Worm (Caenorhabditis elegans) whole organism, L2 larva: ENCODE measurements around the gene nlp-19.

ENCODE experiments used
- F13H6.1 ChIP-seq: sonication (generic microtip); optimal IDR thresholded peaks from 2 replicates; lab custom pipeline; 2016; ENCODE audit warnings: missing genetic modification characterization, missing compliant biosample characterization
- Y55F3AM.14 ChIP-seq: fragments of 200-800 bp; sonication (Bioruptor generic); optimal IDR thresholded peaks from 2 replicates; lab custom pipeline; 2018; ENCODE audit warnings: mild to moderate bottlenecking, missing genetic modification characterization, missing compliant biosample characterization
- ZK546.5 ChIP-seq: sonication (generic microtip); optimal IDR thresholded peaks from 2 replicates; lab custom pipeline; 2017; ENCODE audit warnings: missing biosample characterization, missing genetic modification characterization
- aly-2 ChIP-seq: fragments of 150-350 bp; optimal IDR thresholded peaks from 2 replicates; lab custom pipeline; 2014; ENCODE audit warnings: missing biosample characterization, missing genetic modification characterization
- ama-1 ChIP-seq: fragments of 150-350 bp; optimal IDR thresholded peaks from 2 replicates; lab custom pipeline; 2018; ENCODE audit warnings: inconsistent platforms
- ceh-82 ChIP-seq: fragments of 150-350 bp; optimal IDR thresholded peaks from 2 replicates; lab custom pipeline; 2014; ENCODE audit warnings: missing biosample characterization, missing genetic modification characterization
- crh-2 ChIP-seq: sonication (generic microtip); optimal IDR thresholded peaks from 2 replicates; lab custom pipeline; 2017; ENCODE audit warnings: missing biosample characterization, missing genetic modification characterization
- dmd-4 ChIP-seq: sonication (generic microtip); optimal IDR thresholded peaks from 2 replicates; lab custom pipeline; 2017; ENCODE audit warnings: missing biosample characterization, missing genetic modification characterization
- fos-1 ChIP-seq: fragments of 150-350 bp; optimal IDR thresholded peaks from 2 replicates; lab custom pipeline; 2014; ENCODE audit warnings: missing biosample characterization, missing genetic modification characterization
- gmeb-1 ChIP-seq: fragments of 150-350 bp; optimal IDR thresholded peaks from 2 replicates; lab custom pipeline; 2014; ENCODE audit warnings: missing biosample characterization, missing genetic modification characterization
- lin-13 ChIP-seq: fragments of 150-350 bp; optimal IDR thresholded peaks from 2 replicates; lab custom pipeline; 2014; ENCODE audit warnings: missing biosample characterization, missing genetic modification reagents, missing genetic modification characterization
- lin-39 ChIP-seq: fragments of 150-350 bp; optimal IDR thresholded peaks from 2 replicates; lab custom pipeline; 2014; ENCODE audit warnings: missing biosample characterization, missing genetic modification reagents, missing genetic modification characterization
- mbf-1 ChIP-seq: sonication (generic microtip); optimal IDR thresholded peaks from 2 replicates; lab custom pipeline; 2017; ENCODE audit warnings: missing biosample characterization, missing genetic modification characterization
- nhr-11 ChIP-seq: fragments of 150-350 bp; optimal IDR thresholded peaks from 2 replicates; lab custom pipeline; 2014; ENCODE audit warnings: missing biosample characterization, missing genetic modification characterization
- nhr-21 ChIP-seq: fragments of 150-350 bp; optimal IDR thresholded peaks from 2 replicates; lab custom pipeline; 2014; ENCODE audit warnings: missing biosample characterization, missing genetic modification characterization
- nhr-6 ChIP-seq: fragments of 150-350 bp; optimal IDR thresholded peaks from 2 replicates; lab custom pipeline; 2014; ENCODE audit warnings: missing biosample characterization, missing genetic modification characterization
- peb-1 ChIP-seq: fragments of 150-350 bp; optimal IDR thresholded peaks from 2 replicates; lab custom pipeline; 2014; ENCODE audit warnings: missing biosample characterization, missing genetic modification characterization
- skn-1 ChIP-seq: sonication (generic microtip); optimal IDR thresholded peaks from 2 replicates; lab custom pipeline; 2017; ENCODE audit warnings: missing biosample characterization, missing genetic modification characterization
- sma-3 ChIP-seq: sonication (generic microtip); optimal IDR thresholded peaks from 2 replicates; lab custom pipeline; 2016; ENCODE audit warnings: missing genetic modification reagents, missing genetic modification characterization, missing compliant biosample characterization
- sma-9 ChIP-seq, 2 experiments: fragments of 150-350 bp in 1 of 2; sonication (generic microtip) in 1 of 2; optimal IDR thresholded peaks; 2 replicates each; lab custom pipeline; 2014 to 2016; ENCODE audit warnings: missing genetic modification characterization in 2 of 2, mild to moderate bottlenecking in 1 of 2, missing biosample characterization in 1 of 2, missing compliant biosample characterization in 1 of 2, missing genetic modification reagents in 1 of 2, moderate library complexity in 1 of 2
- snpc-4 ChIP-seq: fragments of 150-350 bp; optimal IDR thresholded peaks from 2 replicates; lab custom pipeline; 2014; ENCODE audit warnings: missing biosample characterization, missing genetic modification characterization
- zag-1 ChIP-seq: fragments of 150-350 bp; optimal IDR thresholded peaks from 2 replicates; lab custom pipeline; 2014; ENCODE audit warnings: missing biosample characterization, missing genetic modification characterization
- ztf-1 ChIP-seq: fragments of 200-800 bp; sonication (Bioruptor generic); conservative IDR thresholded peaks from 2 replicates; pipeline ENCODE4 v1.3.6; 2022; ENCODE audit warnings: missing genetic modification characterization, missing compliant biosample characterization

Gene nlp-19

ce11 chrX:11007393-11007792, 48.9 kb downstream of the nlp-19 start:
- TF ChIP-seq ztf-1 (GFP tag; lab: Robert Waterston, UW) = no peak
- no peak for TF ChIP-seq peb-1 (tag; lab: Kevin White, UChicago)
- TF ChIP-seq ama-1 (lab: Kevin White, UChicago) = no peak
- no peak for TF ChIP-seq snpc-4 (tag; lab: Kevin White, UChicago)
- no peak for TF ChIP-seq nhr-21 (tag; lab: Kevin White, UChicago)
- no peak for TF ChIP-seq ceh-82 (tag; lab: Kevin White, UChicago)
- no peak for TF ChIP-seq aly-2 (tag; lab: Kevin White, UChicago)
- TF ChIP-seq gmeb-1 = peak; percentile 3
- no peak for TF ChIP-seq Y55F3AM.14
- no peak for TF ChIP-seq lin-39 (tag; lab: Kevin White, UChicago)
- no peak for TF ChIP-seq nhr-11 (tag; lab: Kevin White, UChicago)
- TF ChIP-seq crh-2 (tag; lab: Kevin White, UChicago) = peak; percentile 23
- no peak for TF ChIP-seq lin-13 (GFP tag; lab: Kevin White, UChicago)
- no peak for TF ChIP-seq dmd-4
- peak; percentile 0 for TF ChIP-seq sma-9 (GFP tag; optimal IDR thresholded peaks at IDR 0.05; lab: Kevin White, UChicago)
- TF ChIP-seq sma-9 (tag; optimal IDR thresholded peaks at IDR 0.05; lab: Kevin White, UChicago) = no peak
- no peak for TF ChIP-seq nhr-6 (tag; lab: Kevin White, UChicago)
- no peak for TF ChIP-seq sma-3 (GFP tag; lab: Kevin White, UChicago)
- no peak for TF ChIP-seq skn-1 (tag; lab: Kevin White, UChicago)
- peak; percentile 75 for TF ChIP-seq fos-1 (tag; lab: Kevin White, UChicago)
- no peak for TF ChIP-seq zag-1
- TF ChIP-seq mbf-1 (tag; lab: Kevin White, UChicago) = no peak

- TF ChIP-seq fos-1 (tag; lab: Kevin White, UChicago) (peak; percentile 90), sma-3 (GFP tag; lab: Kevin White, UChicago) (peak; percentile 4), F13H6.1 (tag; lab: Kevin White, UChicago) (peak; percentile 15), sma-9 (GFP tag; optimal IDR thresholded peaks at IDR 0.05; lab: Kevin White, UChicago) (peak; percentile 37), sma-9 (tag; optimal IDR thresholded peaks at IDR 0.05; lab: Kevin White, UChicago) (no peak), ZK546.5 (tag; lab: Kevin White, UChicago) (no peak)
Observed at ce11 chrX:11008052-11008451, 49.5 kb downstream of the nlp-19 start, which contains the start of gene del-5. del-5 (minus strand) TSS chrX:11008181.
